Worm (Caenorhabditis elegans) whole organism, L1 larva: ENCODE data around the gene glrx-22.

Source experiments
- C04F5.9 ChIP-seq: sonication (generic microtip); optimal IDR thresholded peaks from 2 replicates; lab custom pipeline; 2016; ENCODE audit warnings: missing genetic modification characterization, missing compliant biosample characterization
- C16A3.4 ChIP-seq: fragments of 150-350 bp; optimal IDR thresholded peaks from 2 replicates; lab custom pipeline; 2014; ENCODE audit warnings: missing biosample characterization, missing genetic modification characterization
- C34B4.2 ChIP-seq: sonication (generic microtip); optimal IDR thresholded peaks from 2 replicates; lab custom pipeline; 2017; ENCODE audit warnings: mild to moderate bottlenecking, missing genetic modification characterization, missing compliant biosample characterization
- Y116A8C.19 ChIP-seq: sonication (generic microtip); optimal IDR thresholded peaks from 2 replicates; lab custom pipeline; 2016; ENCODE audit warnings: missing compliant biosample characterization, missing genetic modification characterization, borderline replicate concordance
- aha-1 ChIP-seq: fragments of 150-350 bp; optimal IDR thresholded peaks from 2 replicates; lab custom pipeline; 2014; ENCODE audit warnings: missing biosample characterization, missing genetic modification characterization
- alr-1 ChIP-seq: fragments of 200-800 bp; sonication (Bioruptor generic); optimal IDR thresholded peaks from 2 replicates; lab custom pipeline; 2018; ENCODE audit warnings: borderline replicate concordance, mild to moderate bottlenecking, missing genetic modification characterization, missing compliant biosample characterization
- ama-1 ChIP-seq: fragments of 150-350 bp; optimal IDR thresholded peaks from 2 replicates; lab custom pipeline; 2014
- blmp-1 ChIP-seq: fragments of 150-350 bp; optimal IDR thresholded peaks from 2 replicates; lab custom pipeline; 2014; ENCODE audit warnings: missing biosample characterization, missing genetic modification characterization
- ceh-63 ChIP-seq: fragments of 200-800 bp; sonication (Bioruptor generic); optimal IDR thresholded peaks from 2 replicates; lab custom pipeline; 2018; ENCODE audit warnings: mild to moderate bottlenecking, missing genetic modification characterization, missing compliant biosample characterization
- ceh-8 ChIP-seq: fragments of 200-800 bp; sonication (Bioruptor generic); optimal IDR thresholded peaks from 2 replicates; lab custom pipeline; 2018; ENCODE audit warnings: mild to moderate bottlenecking, missing genetic modification characterization, moderate library complexity, missing compliant biosample characterization
- ceh-82 ChIP-seq, 3 experiments: fragments of 150-350 bp in 1 of 3; sonication (generic microtip) in 2 of 3; optimal IDR thresholded peaks; 2 replicates each; lab custom pipeline; 2014 to 2017; ENCODE audit warnings: missing biosample characterization in 3 of 3, missing genetic modification characterization in 3 of 3
- ces-1 ChIP-seq: fragments of 150-350 bp; optimal IDR thresholded peaks from 2 replicates; lab custom pipeline; 2014; ENCODE audit warnings: missing biosample characterization, missing genetic modification reagents, missing genetic modification characterization
- efl-3 ChIP-seq: fragments of 200-800 bp; sonication (Bioruptor generic); optimal IDR thresholded peaks from 2 replicates; lab custom pipeline; 2018; ENCODE audit warnings: mild to moderate bottlenecking, missing genetic modification characterization, missing compliant biosample characterization
- egl-13 ChIP-seq: sonication (generic microtip); optimal IDR thresholded peaks from 2 replicates; lab custom pipeline; 2016; ENCODE audit warnings: missing genotype, missing genetic modification reagents, missing genetic modification characterization, missing compliant biosample characterization
- egl-27 ChIP-seq, 2 experiments: fragments of 150-350 bp in 1 of 2; sonication (generic microtip); optimal IDR thresholded peaks; 3 replicates each; lab custom pipeline; 2017 to 2018; ENCODE audit warnings: missing biosample characterization in 2 of 2, missing genetic modification characterization in 2 of 2, missing genetic modification reagents in 2 of 2
- ets-5 ChIP-seq: fragments of 200-800 bp; sonication (Bioruptor generic); IDR thresholded peaks from 2 replicates; pipeline ENCODE4 v1.3.6; 2022; ENCODE audit warnings: missing genetic modification characterization, missing compliant biosample characterization
- fkh-4 ChIP-seq: sonication (generic microtip); optimal IDR thresholded peaks from 2 replicates; lab custom pipeline; 2016; ENCODE audit warnings: missing compliant biosample characterization, missing genetic modification characterization, borderline replicate concordance
- fkh-8 ChIP-seq: sonication (generic microtip); optimal IDR thresholded peaks from 2 replicates; lab custom pipeline; 2016; ENCODE audit warnings: mild to moderate bottlenecking, missing genetic modification characterization, missing compliant biosample characterization
- grh-1 ChIP-seq: fragments of 200-800 bp; sonication (Bioruptor generic); IDR thresholded peaks from 2 replicates; pipeline ENCODE4 v1.3.6; 2022; ENCODE audit warnings: missing genetic modification reagents, missing genetic modification characterization, missing compliant biosample characterization
- irx-1 ChIP-seq: sonication (generic microtip); optimal IDR thresholded peaks from 2 replicates; lab custom pipeline; 2016; ENCODE audit warnings: missing genetic modification characterization, missing compliant biosample characterization
- isw-1 ChIP-seq: fragments of 200-800 bp; sonication (Bioruptor generic); IDR thresholded peaks from 2 replicates; pipeline ENCODE4 v1.3.6; 2022; ENCODE audit warnings: missing genetic modification characterization, missing compliant biosample characterization
- jun-1 ChIP-seq: fragments of 150-350 bp; optimal IDR thresholded peaks from 2 replicates; lab custom pipeline; 2014; ENCODE audit warnings: missing biosample characterization, missing genetic modification reagents, missing genetic modification characterization
- lin-14 ChIP-seq: fragments of 200-800 bp; sonication (Bioruptor generic); optimal IDR thresholded peaks from 2 replicates; lab custom pipeline; 2018; ENCODE audit warnings: mild to moderate bottlenecking, missing genetic modification characterization, moderate library complexity, missing compliant biosample characterization
- lin-35 ChIP-seq, 2 experiments: fragments of 150-350 bp; optimal IDR thresholded peaks; 2 replicates each; lab custom pipeline; 2014; ENCODE audit warnings: missing biosample characterization in 2 of 2, missing genetic modification characterization in 2 of 2, missing genetic modification reagents in 2 of 2
- lin-39 ChIP-seq: fragments of 150-350 bp; optimal IDR thresholded peaks from 2 replicates; lab custom pipeline; 2014; ENCODE audit warnings: missing biosample characterization, missing genetic modification reagents, missing genetic modification characterization
- lir-3 ChIP-seq: sonication (generic microtip); optimal IDR thresholded peaks from 2 replicates; lab custom pipeline; 2016; ENCODE audit warnings: mild to moderate bottlenecking, missing genetic modification characterization, moderate library complexity, missing compliant biosample characterization; ENCODE audit not compliant: poor library complexity
- lsy-2 ChIP-seq, 2 experiments: fragments of 150-350 bp; optimal IDR thresholded peaks; 2 replicates each; lab custom pipeline; 2014; ENCODE audit warnings: missing biosample characterization in 2 of 2, missing genetic modification characterization in 2 of 2
- mdl-1 ChIP-seq, 2 experiments: fragments of 150-350 bp; optimal IDR thresholded peaks; 2 replicates each; lab custom pipeline; 2014 to 2017; ENCODE audit warnings: missing biosample characterization in 2 of 2, missing genetic modification characterization in 2 of 2, inconsistent platforms in 1 of 2
- mef-2 ChIP-seq: fragments of 150-350 bp; optimal IDR thresholded peaks from 2 replicates; lab custom pipeline; 2014; ENCODE audit warnings: missing biosample characterization, missing genetic modification characterization
- mep-1 ChIP-seq: fragments of 150-350 bp; optimal IDR thresholded peaks from 2 replicates; lab custom pipeline; 2014; ENCODE audit warnings: missing biosample characterization, missing genetic modification characterization
- nhr-11 ChIP-seq: fragments of 150-350 bp; optimal IDR thresholded peaks from 2 replicates; lab custom pipeline; 2014; ENCODE audit warnings: missing biosample characterization, missing genetic modification characterization
- nhr-19 ChIP-seq: fragments of 200-800 bp; sonication (Bioruptor generic); conservative IDR thresholded peaks from 2 replicates; pipeline ENCODE4 v1.3.6; 2022; ENCODE audit warnings: missing genetic modification characterization, missing compliant biosample characterization
- nhr-20 ChIP-seq: sonication (generic microtip); optimal IDR thresholded peaks from 2 replicates; lab custom pipeline; 2016; ENCODE audit warnings: mild to moderate bottlenecking, missing genetic modification characterization, missing compliant biosample characterization
- nhr-237 ChIP-seq: fragments of 150-350 bp; optimal IDR thresholded peaks from 2 replicates; lab custom pipeline; 2014; ENCODE audit warnings: missing biosample characterization, missing genetic modification characterization
- nhr-47 ChIP-seq: sonication (generic microtip); optimal IDR thresholded peaks from 2 replicates; lab custom pipeline; 2016; ENCODE audit warnings: mild to moderate bottlenecking, missing genetic modification characterization, moderate library complexity, missing compliant biosample characterization
- nhr-71 ChIP-seq: sonication (generic microtip); optimal IDR thresholded peaks from 2 replicates; lab custom pipeline; 2016; ENCODE audit warnings: mild to moderate bottlenecking, missing genetic modification characterization, moderate library complexity, missing compliant biosample characterization
- nhr-77 ChIP-seq: fragments of 150-350 bp; optimal IDR thresholded peaks from 2 replicates; lab custom pipeline; 2014; ENCODE audit warnings: missing biosample characterization, missing genetic modification characterization
- nhr-84 ChIP-seq: sonication (generic microtip); optimal IDR thresholded peaks from 2 replicates; lab custom pipeline; 2017; ENCODE audit warnings: missing biosample characterization, missing genetic modification characterization
- nhr-85 ChIP-seq: sonication (generic microtip); peaks from one replicate; lab custom pipeline; 2016; ENCODE audit warnings: missing genetic modification characterization, inconsistent platforms, missing compliant biosample characterization
- nhr-90 ChIP-seq: sonication (generic microtip); optimal IDR thresholded peaks from 2 replicates; lab custom pipeline; 2016; ENCODE audit warnings: mild to moderate bottlenecking, missing genetic modification characterization, missing compliant biosample characterization; ENCODE audit not compliant: poor library complexity
- pax-3 ChIP-seq: fragments of 200-800 bp; sonication (Bioruptor generic); optimal IDR thresholded peaks from 2 replicates; lab custom pipeline; 2018; ENCODE audit warnings: mild to moderate bottlenecking, missing genetic modification characterization, moderate library complexity, missing compliant biosample characterization
- rnt-1 ChIP-seq: sonication (generic microtip); optimal IDR thresholded peaks from 2 replicates; lab custom pipeline; 2016; ENCODE audit warnings: mild to moderate bottlenecking, missing genetic modification characterization, moderate library complexity, missing compliant biosample characterization
- skn-1 ChIP-seq: fragments of 150-350 bp; optimal IDR thresholded peaks from 2 replicates; lab custom pipeline; 2014; ENCODE audit warnings: missing biosample characterization, missing genetic modification characterization
- snu-23 ChIP-seq: sonication (generic microtip); optimal IDR thresholded peaks from 2 replicates; lab custom pipeline; 2016; ENCODE audit warnings: missing genetic modification characterization, missing compliant biosample characterization
- sup-37 ChIP-seq: fragments of 200-800 bp; sonication (Bioruptor generic); optimal IDR thresholded peaks from 2 replicates; lab custom pipeline; 2018; ENCODE audit warnings: mild to moderate bottlenecking, missing genetic modification characterization, missing compliant biosample characterization
- swsn-7 ChIP-seq: sonication (generic microtip); optimal IDR thresholded peaks from 2 replicates; lab custom pipeline; 2016; ENCODE audit warnings: missing genetic modification characterization, missing compliant biosample characterization
- tbx-2 ChIP-seq: sonication (generic microtip); optimal IDR thresholded peaks from 2 replicates; lab custom pipeline; 2016; ENCODE audit warnings: missing genetic modification characterization, missing compliant biosample characterization
- unc-130 ChIP-seq: fragments of 150-350 bp; optimal IDR thresholded peaks from 2 replicates; lab custom pipeline; 2017; ENCODE audit warnings: missing biosample characterization, missing genetic modification characterization, inconsistent platforms
- unc-86 ChIP-seq: sonication (generic microtip); optimal IDR thresholded peaks from 2 replicates; lab custom pipeline; 2016; ENCODE audit warnings: missing genetic modification characterization, missing compliant biosample characterization
- unc-98 ChIP-seq: fragments of 200-800 bp; sonication (Bioruptor generic); IDR thresholded peaks from 2 replicates; pipeline ENCODE4 v1.3.6; 2022; ENCODE audit warnings: missing genetic modification characterization, missing compliant biosample characterization
- vab-15 ChIP-seq: sonication (generic microtip); optimal IDR thresholded peaks from 2 replicates; lab custom pipeline; 2017; ENCODE audit warnings: missing genotype, mild to moderate bottlenecking, missing genetic modification characterization, missing compliant biosample characterization
- zip-4 ChIP-seq: fragments of 200-800 bp; sonication (Bioruptor generic); optimal IDR thresholded peaks from 2 replicates; lab custom pipeline; 2018; ENCODE audit warnings: mild to moderate bottlenecking, missing genetic modification characterization, moderate library complexity, missing compliant biosample characterization
- ztf-11 ChIP-seq, 2 experiments: sonication (generic microtip); optimal IDR thresholded peaks; 2 replicates each; lab custom pipeline; 2016 to 2017; ENCODE audit warnings: missing genetic modification characterization in 2 of 2, missing biosample characterization in 1 of 2, missing compliant biosample characterization in 1 of 2
- ztf-4 ChIP-seq: fragments of 150-350 bp; optimal IDR thresholded peaks from 2 replicates; lab custom pipeline; 2014; ENCODE audit warnings: missing biosample characterization, missing genetic modification characterization

Gene glrx-22

DNA sequence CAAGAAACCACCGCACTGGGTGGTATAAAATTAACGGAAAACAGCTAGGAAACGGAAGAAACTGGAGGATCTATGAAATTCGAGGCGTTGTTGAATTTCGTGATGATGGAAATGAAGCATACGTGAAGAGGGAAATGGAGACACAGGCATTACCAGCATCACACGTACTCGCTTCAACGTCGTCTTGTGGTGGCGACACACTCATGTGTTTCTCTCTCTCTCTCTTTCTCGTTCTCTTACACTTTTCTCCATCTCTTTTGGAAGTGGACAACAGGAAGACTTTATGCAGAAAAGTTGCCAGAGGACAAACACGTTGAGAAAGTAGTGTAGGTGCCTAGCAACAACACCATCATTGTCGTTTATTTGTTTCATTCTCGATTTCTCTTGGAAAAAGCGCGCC is 31.4 kb upstream of the glrx-22 start:
- TF ChIP-seq fkh-8: peak; percentile 81
- TF ChIP-seq egl-13 (tag; lab: Kevin White, UChicago): no peak
- TF ChIP-seq egl-27 (tag; optimal IDR thresholded peaks at IDR 0.05; lab: Kevin White, UChicago): no peak
- TF ChIP-seq nhr-47 (tag; lab: Kevin White, UChicago): peak; percentile 34
- no peak for TF ChIP-seq ztf-11 (tag; optimal IDR thresholded peaks at IDR 0.05; lab: Kevin White, UChicago)
- TF ChIP-seq zip-4 (GFP tag; lab: Kevin White, UChicago): no peak
- TF ChIP-seq rnt-1 (tag; lab: Kevin White, UChicago): no peak
- TF ChIP-seq ztf-4 (tag; lab: Kevin White, UChicago): no peak
- TF ChIP-seq snu-23 (GFP tag; lab: Kevin White, UChicago): peak; percentile 45
- TF ChIP-seq sup-37 (GFP tag; lab: Kevin White, UChicago): no peak
- TF ChIP-seq nhr-71 (tag; lab: Kevin White, UChicago): peak; percentile 63
- no peak for TF ChIP-seq alr-1 (tag; lab: Kevin White, UChicago)
- TF ChIP-seq nhr-11 (tag; lab: Kevin White, UChicago): peak; percentile 16
- no peak for TF ChIP-seq nhr-237 (tag; lab: Kevin White, UChicago)
- peak; percentile 23 to 47 for TF ChIP-seq lin-35 (GFP tag; optimal IDR thresholded peaks at IDR 0.05; lab: Kevin White, UChicago)
- TF ChIP-seq swsn-7 (tag; lab: Kevin White, UChicago): peak; percentile 40
- no peak for TF ChIP-seq lir-3 (tag; lab: Kevin White, UChicago)
- no peak for TF ChIP-seq nhr-90
- TF ChIP-seq pax-3: no peak
- TF ChIP-seq C34B4.2 (tag; lab: Kevin White, UChicago): no peak
- TF ChIP-seq ceh-63: no peak
- no peak for TF ChIP-seq ces-1 (GFP tag; lab: Kevin White, UChicago)
- no peak for TF ChIP-seq ets-5
- TF ChIP-seq nhr-77 (tag; lab: Kevin White, UChicago): no peak
- no peak for TF ChIP-seq nhr-19 (GFP tag; lab: Robert Waterston, UW)
- peak; percentile 37 for TF ChIP-seq mep-1 (tag; lab: Kevin White, UChicago)
- TF ChIP-seq lin-39: no peak
- peak; percentile 78 for TF ChIP-seq lin-14 (GFP tag; lab: Kevin White, UChicago)
- peak in 1 of 2 experiments; percentile 39 for TF ChIP-seq mdl-1 (tag; optimal IDR thresholded peaks at IDR 0.05; lab: Kevin White, UChicago)
- TF ChIP-seq Y116A8C.19: no peak
- TF ChIP-seq isw-1 (GFP tag; lab: Robert Waterston, UW): no peak
- no peak for TF ChIP-seq vab-15 (tag; lab: Kevin White, UChicago)
- TF ChIP-seq nhr-20 (tag; lab: Kevin White, UChicago): peak; percentile 36
- TF ChIP-seq C04F5.9: no peak
- no peak for TF ChIP-seq nhr-84
- TF ChIP-seq fkh-4 (tag; lab: Kevin White, UChicago): no peak
- no peak for TF ChIP-seq ama-1 (lab: Kevin White, UChicago)
- peak; percentile 33 for TF ChIP-seq unc-86 (tag; lab: Kevin White, UChicago)
- peak; percentile 23 for TF ChIP-seq tbx-2 (tag; lab: Kevin White, UChicago)
- no peak for TF ChIP-seq jun-1 (tag; lab: Kevin White, UChicago)
- TF ChIP-seq unc-130 (tag; lab: Kevin White, UChicago): no peak
- no peak for TF ChIP-seq skn-1 (tag; lab: Kevin White, UChicago)
- TF ChIP-seq efl-3 (GFP tag; lab: Kevin White, UChicago): no peak
- TF ChIP-seq ceh-82 (tag; optimal IDR thresholded peaks at IDR 0.05; lab: Kevin White, UChicago): peak in 1 of 3 experiments; percentile 11
- TF ChIP-seq C16A3.4 (tag; lab: Kevin White, UChicago): peak; percentile 13
- no peak for TF ChIP-seq ceh-8
- no peak for TF ChIP-seq unc-98 (GFP tag; lab: Robert Waterston, UW)
- no peak for TF ChIP-seq aha-1 (tag; lab: Kevin White, UChicago)
- TF ChIP-seq lsy-2 (tag; optimal IDR thresholded peaks at IDR 0.05; lab: Kevin White, UChicago): peak; percentile 10 to 56
- no peak for TF ChIP-seq mef-2 (tag; lab: Kevin White, UChicago)
- no peak for TF ChIP-seq nhr-85
- peak; percentile 23 for TF ChIP-seq irx-1 (tag; lab: Kevin White, UChicago)
- TF ChIP-seq blmp-1 (tag; lab: Kevin White, UChicago): peak; percentile 75
- no peak for TF ChIP-seq grh-1
